Worm (Caenorhabditis elegans) whole organism, L1 larva: ENCODE measurements around the gene C25A8.5.

Experiments
- C04F5.9 ChIP-seq: sonication (generic microtip); optimal IDR thresholded peaks from 2 replicates; lab custom pipeline; 2016; ENCODE audit warnings: missing genetic modification characterization, missing compliant biosample characterization
- C16A3.4 ChIP-seq: fragments of 150-350 bp; optimal IDR thresholded peaks from 2 replicates; lab custom pipeline; 2014; ENCODE audit warnings: missing biosample characterization, missing genetic modification characterization
- C34B4.2 ChIP-seq: sonication (generic microtip); optimal IDR thresholded peaks from 2 replicates; lab custom pipeline; 2017; ENCODE audit warnings: mild to moderate bottlenecking, missing genetic modification characterization, missing compliant biosample characterization
- aha-1 ChIP-seq: fragments of 150-350 bp; optimal IDR thresholded peaks from 2 replicates; lab custom pipeline; 2014; ENCODE audit warnings: missing biosample characterization, missing genetic modification characterization
- blmp-1 ChIP-seq: fragments of 150-350 bp; optimal IDR thresholded peaks from 2 replicates; lab custom pipeline; 2014; ENCODE audit warnings: missing biosample characterization, missing genetic modification characterization
- ceh-63 ChIP-seq: fragments of 200-800 bp; sonication (Bioruptor generic); optimal IDR thresholded peaks from 2 replicates; lab custom pipeline; 2018; ENCODE audit warnings: mild to moderate bottlenecking, missing genetic modification characterization, missing compliant biosample characterization
- ceh-82 ChIP-seq, 3 experiments: fragments of 150-350 bp in 1 of 3; sonication (generic microtip) in 2 of 3; optimal IDR thresholded peaks; 2 replicates each; lab custom pipeline; 2014 to 2017; ENCODE audit warnings: missing biosample characterization in 3 of 3, missing genetic modification characterization in 3 of 3
- ces-1 ChIP-seq: fragments of 150-350 bp; optimal IDR thresholded peaks from 2 replicates; lab custom pipeline; 2014; ENCODE audit warnings: missing biosample characterization, missing genetic modification reagents, missing genetic modification characterization
- dpl-1 ChIP-seq, 3 experiments: fragments of 150-350 bp in 2 of 3; sonication (generic microtip) in 1 of 3; optimal IDR thresholded peaks; 2 replicates each; lab custom pipeline; 2014 to 2017; ENCODE audit warnings: missing biosample characterization in 3 of 3, missing genetic modification characterization in 3 of 3, missing genetic modification reagents in 3 of 3
- elt-2 ChIP-seq: sonication (generic microtip); optimal IDR thresholded peaks from 2 replicates; lab custom pipeline; 2016; ENCODE audit warnings: missing genetic modification characterization, mild to moderate bottlenecking, inconsistent platforms, missing compliant biosample characterization, missing genetic modification reagents
- elt-3 ChIP-seq, 6 experiments: fragments of 150-350 bp in 1 of 6; sonication (generic microtip); optimal IDR thresholded peaks; 2 replicates each; lab custom pipeline; 2017 to 2018; ENCODE audit warnings: missing biosample characterization in 6 of 6, missing genetic modification characterization in 6 of 6, inconsistent platforms in 1 of 6
- ets-5 ChIP-seq: fragments of 200-800 bp; sonication (Bioruptor generic); IDR thresholded peaks from 2 replicates; pipeline ENCODE4 v1.3.6; 2022; ENCODE audit warnings: missing genetic modification characterization, missing compliant biosample characterization
- fkh-10 ChIP-seq: sonication (generic microtip); optimal IDR thresholded peaks from 2 replicates; lab custom pipeline; 2017; ENCODE audit warnings: missing biosample characterization, missing genetic modification reagents, missing genetic modification characterization
- fkh-8 ChIP-seq: sonication (generic microtip); optimal IDR thresholded peaks from 2 replicates; lab custom pipeline; 2016; ENCODE audit warnings: mild to moderate bottlenecking, missing genetic modification characterization, missing compliant biosample characterization
- grh-1 ChIP-seq: fragments of 200-800 bp; sonication (Bioruptor generic); IDR thresholded peaks from 2 replicates; pipeline ENCODE4 v1.3.6; 2022; ENCODE audit warnings: missing genetic modification reagents, missing genetic modification characterization, missing compliant biosample characterization
- hlh-4 ChIP-seq: sonication (generic microtip); optimal IDR thresholded peaks from 2 replicates; lab custom pipeline; 2016; ENCODE audit warnings: mild to moderate bottlenecking, missing genetic modification characterization, missing compliant biosample characterization
- irx-1 ChIP-seq: sonication (generic microtip); optimal IDR thresholded peaks from 2 replicates; lab custom pipeline; 2016; ENCODE audit warnings: missing genetic modification characterization, missing compliant biosample characterization
- lin-14 ChIP-seq: fragments of 200-800 bp; sonication (Bioruptor generic); optimal IDR thresholded peaks from 2 replicates; lab custom pipeline; 2018; ENCODE audit warnings: mild to moderate bottlenecking, missing genetic modification characterization, moderate library complexity, missing compliant biosample characterization
- lin-15B ChIP-seq: fragments of 150-350 bp; sonication (generic microtip); optimal IDR thresholded peaks from 3 replicates; lab custom pipeline; 2014; ENCODE audit warnings: missing biosample characterization, missing genetic modification characterization
- lin-35 ChIP-seq, 2 experiments: fragments of 150-350 bp; optimal IDR thresholded peaks; 2 replicates each; lab custom pipeline; 2014; ENCODE audit warnings: missing biosample characterization in 2 of 2, missing genetic modification characterization in 2 of 2, missing genetic modification reagents in 2 of 2
- lin-39 ChIP-seq: fragments of 150-350 bp; optimal IDR thresholded peaks from 2 replicates; lab custom pipeline; 2014; ENCODE audit warnings: missing biosample characterization, missing genetic modification reagents, missing genetic modification characterization
- lir-3 ChIP-seq: sonication (generic microtip); optimal IDR thresholded peaks from 2 replicates; lab custom pipeline; 2016; ENCODE audit warnings: mild to moderate bottlenecking, missing genetic modification characterization, moderate library complexity, missing compliant biosample characterization; ENCODE audit not compliant: poor library complexity
- lsy-2 ChIP-seq, 2 experiments: fragments of 150-350 bp; optimal IDR thresholded peaks; 2 replicates each; lab custom pipeline; 2014; ENCODE audit warnings: missing biosample characterization in 2 of 2, missing genetic modification characterization in 2 of 2
- mdl-1 ChIP-seq, 2 experiments: fragments of 150-350 bp; optimal IDR thresholded peaks; 2 replicates each; lab custom pipeline; 2014 to 2017; ENCODE audit warnings: missing biosample characterization in 2 of 2, missing genetic modification characterization in 2 of 2, inconsistent platforms in 1 of 2
- mep-1 ChIP-seq: fragments of 150-350 bp; optimal IDR thresholded peaks from 2 replicates; lab custom pipeline; 2014; ENCODE audit warnings: missing biosample characterization, missing genetic modification characterization
- nhr-11 ChIP-seq: fragments of 150-350 bp; optimal IDR thresholded peaks from 2 replicates; lab custom pipeline; 2014; ENCODE audit warnings: missing biosample characterization, missing genetic modification characterization
- nhr-19 ChIP-seq: fragments of 200-800 bp; sonication (Bioruptor generic); conservative IDR thresholded peaks from 2 replicates; pipeline ENCODE4 v1.3.6; 2022; ENCODE audit warnings: missing genetic modification characterization, missing compliant biosample characterization
- nhr-20 ChIP-seq: sonication (generic microtip); optimal IDR thresholded peaks from 2 replicates; lab custom pipeline; 2016; ENCODE audit warnings: mild to moderate bottlenecking, missing genetic modification characterization, missing compliant biosample characterization
- nhr-237 ChIP-seq: fragments of 150-350 bp; optimal IDR thresholded peaks from 2 replicates; lab custom pipeline; 2014; ENCODE audit warnings: missing biosample characterization, missing genetic modification characterization
- nhr-71 ChIP-seq: sonication (generic microtip); optimal IDR thresholded peaks from 2 replicates; lab custom pipeline; 2016; ENCODE audit warnings: mild to moderate bottlenecking, missing genetic modification characterization, moderate library complexity, missing compliant biosample characterization
- nhr-76 ChIP-seq: sonication (generic microtip); optimal IDR thresholded peaks from 2 replicates; lab custom pipeline; 2017; ENCODE audit warnings: missing biosample characterization, missing genetic modification characterization
- nhr-84 ChIP-seq: sonication (generic microtip); optimal IDR thresholded peaks from 2 replicates; lab custom pipeline; 2017; ENCODE audit warnings: missing biosample characterization, missing genetic modification characterization
- nhr-85 ChIP-seq: sonication (generic microtip); peaks from one replicate; lab custom pipeline; 2016; ENCODE audit warnings: missing genetic modification characterization, inconsistent platforms, missing compliant biosample characterization
- nhr-90 ChIP-seq: sonication (generic microtip); optimal IDR thresholded peaks from 2 replicates; lab custom pipeline; 2016; ENCODE audit warnings: mild to moderate bottlenecking, missing genetic modification characterization, missing compliant biosample characterization; ENCODE audit not compliant: poor library complexity
- pag-3 ChIP-seq: sonication (generic microtip); optimal IDR thresholded peaks from 2 replicates; lab custom pipeline; 2017; ENCODE audit warnings: missing genetic modification characterization, mild to moderate bottlenecking, missing compliant biosample characterization, antibody characterized with exemption, borderline replicate concordance; ENCODE audit not compliant: insufficient read depth
- rnt-1 ChIP-seq: sonication (generic microtip); optimal IDR thresholded peaks from 2 replicates; lab custom pipeline; 2016; ENCODE audit warnings: mild to moderate bottlenecking, missing genetic modification characterization, moderate library complexity, missing compliant biosample characterization
- skn-1 ChIP-seq: fragments of 150-350 bp; optimal IDR thresholded peaks from 2 replicates; lab custom pipeline; 2014; ENCODE audit warnings: missing biosample characterization, missing genetic modification characterization
- sptf-1 ChIP-seq: fragments of 150-350 bp; optimal IDR thresholded peaks from 2 replicates; lab custom pipeline; 2014; ENCODE audit warnings: missing biosample characterization, missing genetic modification characterization
- swsn-7 ChIP-seq: sonication (generic microtip); optimal IDR thresholded peaks from 2 replicates; lab custom pipeline; 2016; ENCODE audit warnings: missing genetic modification characterization, missing compliant biosample characterization
- unc-130 ChIP-seq: fragments of 150-350 bp; optimal IDR thresholded peaks from 2 replicates; lab custom pipeline; 2017; ENCODE audit warnings: missing biosample characterization, missing genetic modification characterization, inconsistent platforms
- unc-30 ChIP-seq: sonication (generic microtip); optimal IDR thresholded peaks from 2 replicates; lab custom pipeline; 2017; ENCODE audit warnings: missing biosample characterization, missing genetic modification characterization
- unc-62 ChIP-seq: fragments of 150-350 bp; optimal IDR thresholded peaks from 2 replicates; lab custom pipeline; 2014; ENCODE audit warnings: missing biosample characterization, missing genetic modification reagents, missing genetic modification characterization
- unc-98 ChIP-seq: fragments of 200-800 bp; sonication (Bioruptor generic); IDR thresholded peaks from 2 replicates; pipeline ENCODE4 v1.3.6; 2022; ENCODE audit warnings: missing genetic modification characterization, missing compliant biosample characterization
- vab-15 ChIP-seq: sonication (generic microtip); optimal IDR thresholded peaks from 2 replicates; lab custom pipeline; 2017; ENCODE audit warnings: missing genotype, mild to moderate bottlenecking, missing genetic modification characterization, missing compliant biosample characterization
- xbp-1 ChIP-seq: sonication (generic microtip); optimal IDR thresholded peaks from 2 replicates; lab custom pipeline; 2016; ENCODE audit warnings: missing genetic modification characterization, missing compliant biosample characterization
- zag-1 ChIP-seq: fragments of 150-350 bp; optimal IDR thresholded peaks from 2 replicates; lab custom pipeline; 2014; ENCODE audit warnings: missing biosample characterization, missing genetic modification characterization
- zip-4 ChIP-seq: fragments of 200-800 bp; sonication (Bioruptor generic); optimal IDR thresholded peaks from 2 replicates; lab custom pipeline; 2018; ENCODE audit warnings: mild to moderate bottlenecking, missing genetic modification characterization, moderate library complexity, missing compliant biosample characterization
- ztf-11 ChIP-seq, 2 experiments: sonication (generic microtip); optimal IDR thresholded peaks; 2 replicates each; lab custom pipeline; 2016 to 2017; ENCODE audit warnings: missing genetic modification characterization in 2 of 2, missing biosample characterization in 1 of 2, missing compliant biosample characterization in 1 of 2

The C25A8.5 gene

ce11 chrIV:7017123-7017674 lies 17.9 kb downstream of the C25A8.5 start, which contains the start of gene gldi-4:
Gene gldi-4, plus strand, starts transcription at chrIV:7017624.
- no peak for TF ChIP-seq zip-4 (GFP tag; lab: Kevin White, UChicago)
- no peak for TF ChIP-seq C16A3.4 (tag; lab: Kevin White, UChicago)
- TF ChIP-seq nhr-76 (tag; lab: Kevin White, UChicago), result no peak
- no peak for TF ChIP-seq ceh-82 (tag; optimal IDR thresholded peaks at IDR 0.05; lab: Kevin White, UChicago)
- no peak for TF ChIP-seq rnt-1 (tag; lab: Kevin White, UChicago)
- TF ChIP-seq lin-39, result no peak
- TF ChIP-seq ztf-11 (tag; optimal IDR thresholded peaks at IDR 0.05; lab: Kevin White, UChicago), result no peak
- TF ChIP-seq hlh-4, result no peak
- no peak for TF ChIP-seq unc-62 (GFP tag; lab: Kevin White, UChicago)
- no peak for TF ChIP-seq nhr-90
- no peak for TF ChIP-seq lsy-2 (tag; optimal IDR thresholded peaks at IDR 0.05; lab: Kevin White, UChicago)
- TF ChIP-seq elt-2 (tag; lab: Kevin White, UChicago), result no peak
- no peak for TF ChIP-seq elt-3 (tag; optimal IDR thresholded peaks at IDR 0.05; lab: Kevin White, UChicago)
- no peak for TF ChIP-seq unc-30 (tag; lab: Kevin White, UChicago)
- no peak for TF ChIP-seq lir-3 (tag; lab: Kevin White, UChicago)
- no peak for TF ChIP-seq vab-15
- no peak for TF ChIP-seq nhr-71
- no peak for TF ChIP-seq C34B4.2 (tag; lab: Kevin White, UChicago)

- TF ChIP-seq nhr-84 (tag; lab: Kevin White, UChicago) (no peak), lin-14 (GFP tag; lab: Kevin White, UChicago) (peak; percentile 36), fkh-10 (peak; percentile 94)
Observed at ce11 chrIV:7018623-7019022, 19.3 kb downstream of the C25A8.5 start.

ce11 chrIV:7020630-7021029 lies 21.3 kb downstream of the C25A8.5 start:
- TF ChIP-seq blmp-1 (tag; lab: Kevin White, UChicago), result peak; percentile 65
- TF ChIP-seq lsy-2 (tag; optimal IDR thresholded peaks at IDR 0.05; lab: Kevin White, UChicago), result peak in 1 of 2 experiments; percentile 37
- TF ChIP-seq pag-3 (tag; lab: Kevin White, UChicago), result no peak
- TF ChIP-seq aha-1 (tag; lab: Kevin White, UChicago), result no peak
- TF ChIP-seq ets-5, result no peak
- TF ChIP-seq nhr-20 (tag; lab: Kevin White, UChicago), result peak; percentile 59
- TF ChIP-seq dpl-1 (GFP tag; optimal IDR thresholded peaks at IDR 0.05; lab: Kevin White, UChicago), result peak in 1 of 3 experiments; percentile 28
- TF ChIP-seq mep-1 (tag; lab: Kevin White, UChicago), result peak; percentile 17
- peak in 1 of 2 experiments; percentile 58 for TF ChIP-seq lin-35 (GFP tag; optimal IDR thresholded peaks at IDR 0.05; lab: Kevin White, UChicago)
- no peak for TF ChIP-seq ceh-82 (tag; optimal IDR thresholded peaks at IDR 0.05; lab: Kevin White, UChicago)
- peak; percentile 24 for TF ChIP-seq C16A3.4 (tag; lab: Kevin White, UChicago)
- TF ChIP-seq unc-98, result no peak
- TF ChIP-seq mdl-1 (tag; optimal IDR thresholded peaks at IDR 0.05; lab: Kevin White, UChicago), result peak in 1 of 2 experiments; percentile 41
- TF ChIP-seq elt-2 (tag; lab: Kevin White, UChicago), result peak; percentile 80
- TF ChIP-seq lin-15B, result no peak
- no peak for TF ChIP-seq rnt-1 (tag; lab: Kevin White, UChicago)
- TF ChIP-seq irx-1 (tag; lab: Kevin White, UChicago), result no peak
- TF ChIP-seq unc-130 (tag; lab: Kevin White, UChicago), result peak; percentile 43
- TF ChIP-seq fkh-8 (tag; lab: Kevin White, UChicago), result no peak
- no peak for TF ChIP-seq swsn-7 (tag; lab: Kevin White, UChicago)
- no peak for TF ChIP-seq nhr-11 (tag; lab: Kevin White, UChicago)
- no peak for TF ChIP-seq grh-1 (GFP tag; lab: Robert Waterston, UW)
- TF ChIP-seq zip-4 (GFP tag; lab: Kevin White, UChicago), result no peak
- TF ChIP-seq nhr-19, result peak; percentile 22; the same call in 1 of the 2 replicates
- TF ChIP-seq ces-1 (GFP tag; lab: Kevin White, UChicago), result no peak
- TF ChIP-seq xbp-1 (tag; lab: Kevin White, UChicago), result no peak
- peak; percentile 66 for TF ChIP-seq nhr-71
- no peak for TF ChIP-seq skn-1 (tag; lab: Kevin White, UChicago)
- peak; percentile 60 for TF ChIP-seq lin-14 (GFP tag; lab: Kevin White, UChicago)
- no peak for TF ChIP-seq ceh-63 (GFP tag; lab: Kevin White, UChicago)
- no peak for TF ChIP-seq nhr-237
- peak; percentile 86 for TF ChIP-seq nhr-85
- no peak for TF ChIP-seq sptf-1 (tag; lab: Kevin White, UChicago)
- TF ChIP-seq zag-1 (tag; lab: Kevin White, UChicago), result no peak
- no peak for TF ChIP-seq C04F5.9 (tag; lab: Kevin White, UChicago)
